Worm (Caenorhabditis elegans) whole organism, L2 larva: ENCODE data around the gene cdh-12.

Source experiments
- C34F6.9 ChIP-seq: fragments of 150-350 bp; optimal IDR thresholded peaks from 2 replicates; lab custom pipeline; 2014; ENCODE audit warnings: missing biosample characterization, missing genetic modification characterization
- F13H6.1 ChIP-seq: sonication (generic microtip); optimal IDR thresholded peaks from 2 replicates; lab custom pipeline; 2016; ENCODE audit warnings: missing genetic modification characterization, missing compliant biosample characterization
- Y55F3AM.14 ChIP-seq: fragments of 200-800 bp; sonication (Bioruptor generic); optimal IDR thresholded peaks from 2 replicates; lab custom pipeline; 2018; ENCODE audit warnings: mild to moderate bottlenecking, missing genetic modification characterization, missing compliant biosample characterization
- alr-1 ChIP-seq: fragments of 150-350 bp; optimal IDR thresholded peaks from 2 replicates; lab custom pipeline; 2014; ENCODE audit warnings: missing biosample characterization, missing genetic modification characterization
- aly-2 ChIP-seq: fragments of 150-350 bp; optimal IDR thresholded peaks from 2 replicates; lab custom pipeline; 2014; ENCODE audit warnings: missing biosample characterization, missing genetic modification characterization
- ama-1 ChIP-seq: fragments of 150-350 bp; optimal IDR thresholded peaks from 2 replicates; lab custom pipeline; 2018; ENCODE audit warnings: inconsistent platforms
- blmp-1 ChIP-seq: sonication (generic microtip); optimal IDR thresholded peaks from 2 replicates; lab custom pipeline; 2017; ENCODE audit warnings: missing genetic modification characterization, mild to moderate bottlenecking, missing compliant biosample characterization, antibody characterized with exemption, moderate library complexity; ENCODE audit not compliant: insufficient read depth
- ceh-16 ChIP-seq: fragments of 150-350 bp; optimal IDR thresholded peaks from 2 replicates; lab custom pipeline; 2014; ENCODE audit warnings: missing biosample characterization, missing genetic modification characterization
- crh-2 ChIP-seq: sonication (generic microtip); optimal IDR thresholded peaks from 2 replicates; lab custom pipeline; 2017; ENCODE audit warnings: missing biosample characterization, missing genetic modification characterization
- dmd-4 ChIP-seq: sonication (generic microtip); optimal IDR thresholded peaks from 2 replicates; lab custom pipeline; 2017; ENCODE audit warnings: missing biosample characterization, missing genetic modification characterization
- egl-27 ChIP-seq: sonication (generic microtip); optimal IDR thresholded peaks from 3 replicates; lab custom pipeline; 2017; ENCODE audit warnings: missing biosample characterization, missing genetic modification reagents, missing genetic modification characterization
- elt-1 ChIP-seq: fragments of 150-350 bp; optimal IDR thresholded peaks from 2 replicates; lab custom pipeline; 2014; ENCODE audit warnings: missing biosample characterization, missing genetic modification characterization
- elt-3 ChIP-seq: sonication (generic microtip); optimal IDR thresholded peaks from 2 replicates; lab custom pipeline; 2017; ENCODE audit warnings: missing biosample characterization, missing genetic modification characterization
- fos-1 ChIP-seq: fragments of 150-350 bp; optimal IDR thresholded peaks from 2 replicates; lab custom pipeline; 2014; ENCODE audit warnings: missing biosample characterization, missing genetic modification characterization
- gmeb-1 ChIP-seq: fragments of 150-350 bp; optimal IDR thresholded peaks from 2 replicates; lab custom pipeline; 2014; ENCODE audit warnings: missing biosample characterization, missing genetic modification characterization
- lin-11 ChIP-seq: fragments of 150-350 bp; sonication (generic microtip); optimal IDR thresholded peaks from 2 replicates; lab custom pipeline; 2014; ENCODE audit warnings: missing biosample characterization, missing genetic modification characterization, inconsistent platforms, mixed read lengths
- lin-13 ChIP-seq: fragments of 150-350 bp; optimal IDR thresholded peaks from 2 replicates; lab custom pipeline; 2014; ENCODE audit warnings: missing biosample characterization, missing genetic modification reagents, missing genetic modification characterization
- lin-39 ChIP-seq: fragments of 150-350 bp; optimal IDR thresholded peaks from 2 replicates; lab custom pipeline; 2014; ENCODE audit warnings: missing biosample characterization, missing genetic modification reagents, missing genetic modification characterization
- lsy-2 ChIP-seq, 2 experiments: fragments of 150-350 bp in 1 of 2; sonication (generic microtip) in 1 of 2; optimal IDR thresholded peaks; 2 replicates each; lab custom pipeline; 2014 to 2017; ENCODE audit warnings: missing biosample characterization in 2 of 2, missing genetic modification characterization in 2 of 2
- mbf-1 ChIP-seq: sonication (generic microtip); optimal IDR thresholded peaks from 2 replicates; lab custom pipeline; 2017; ENCODE audit warnings: missing biosample characterization, missing genetic modification characterization
- mdl-1 ChIP-seq, 2 experiments: fragments of 150-350 bp in 1 of 2; sonication (generic microtip) in 1 of 2; optimal IDR thresholded peaks; 2 replicates each; lab custom pipeline; 2017; ENCODE audit warnings: missing biosample characterization in 2 of 2, missing genetic modification characterization in 2 of 2
- nhr-10 ChIP-seq: sonication (generic microtip); optimal IDR thresholded peaks from 2 replicates; lab custom pipeline; 2017; ENCODE audit warnings: missing biosample characterization, missing genetic modification characterization
- nhr-11 ChIP-seq: fragments of 150-350 bp; optimal IDR thresholded peaks from 2 replicates; lab custom pipeline; 2014; ENCODE audit warnings: missing biosample characterization, missing genetic modification characterization
- nhr-129 ChIP-seq: fragments of 150-350 bp; optimal IDR thresholded peaks from 2 replicates; lab custom pipeline; 2014; ENCODE audit warnings: missing biosample characterization, missing genetic modification characterization
- nhr-21 ChIP-seq: fragments of 150-350 bp; optimal IDR thresholded peaks from 2 replicates; lab custom pipeline; 2014; ENCODE audit warnings: missing biosample characterization, missing genetic modification characterization
- nhr-23 ChIP-seq: fragments of 150-350 bp; optimal IDR thresholded peaks from 2 replicates; lab custom pipeline; 2014; ENCODE audit warnings: missing biosample characterization, missing genetic modification reagents, missing genetic modification characterization
- nhr-237 ChIP-seq: fragments of 150-350 bp; optimal IDR thresholded peaks from 2 replicates; lab custom pipeline; 2014; ENCODE audit warnings: missing biosample characterization, missing genetic modification characterization
- nhr-25 ChIP-seq: fragments of 150-350 bp; sonication (generic microtip); optimal IDR thresholded peaks from 3 replicates; lab custom pipeline; 2014; ENCODE audit warnings: missing biosample characterization, missing genetic modification characterization
- nhr-6 ChIP-seq: fragments of 150-350 bp; optimal IDR thresholded peaks from 2 replicates; lab custom pipeline; 2014; ENCODE audit warnings: missing biosample characterization, missing genetic modification characterization
- nhr-77 ChIP-seq: fragments of 150-350 bp; optimal IDR thresholded peaks from 2 replicates; lab custom pipeline; 2014; ENCODE audit warnings: missing biosample characterization, missing genetic modification characterization
- peb-1 ChIP-seq: fragments of 150-350 bp; optimal IDR thresholded peaks from 2 replicates; lab custom pipeline; 2014; ENCODE audit warnings: missing biosample characterization, missing genetic modification characterization
- skn-1 ChIP-seq: sonication (generic microtip); optimal IDR thresholded peaks from 2 replicates; lab custom pipeline; 2017; ENCODE audit warnings: missing biosample characterization, missing genetic modification characterization
- sma-3 ChIP-seq: sonication (generic microtip); optimal IDR thresholded peaks from 2 replicates; lab custom pipeline; 2016; ENCODE audit warnings: missing genetic modification reagents, missing genetic modification characterization, missing compliant biosample characterization
- sma-9 ChIP-seq, 2 experiments: fragments of 150-350 bp in 1 of 2; sonication (generic microtip) in 1 of 2; optimal IDR thresholded peaks; 2 replicates each; lab custom pipeline; 2014 to 2016; ENCODE audit warnings: missing genetic modification characterization in 2 of 2, mild to moderate bottlenecking in 1 of 2, missing biosample characterization in 1 of 2, missing compliant biosample characterization in 1 of 2, missing genetic modification reagents in 1 of 2, moderate library complexity in 1 of 2
- unc-39 ChIP-seq: fragments of 150-350 bp; optimal IDR thresholded peaks from 2 replicates; lab custom pipeline; 2014; ENCODE audit warnings: missing biosample characterization, missing genetic modification characterization
- unc-55 ChIP-seq: fragments of 150-350 bp; sonication (generic microtip); optimal IDR thresholded peaks from 3 replicates; lab custom pipeline; 2014; ENCODE audit warnings: missing biosample characterization, missing genetic modification reagents, missing genetic modification characterization
- ztf-11 ChIP-seq: sonication (generic microtip); optimal IDR thresholded peaks from 2 replicates; lab custom pipeline; 2017; ENCODE audit warnings: missing biosample characterization, missing genetic modification characterization
- ztf-4 ChIP-seq: fragments of 150-350 bp; optimal IDR thresholded peaks from 2 replicates; lab custom pipeline; 2014; ENCODE audit warnings: missing biosample characterization, missing genetic modification characterization

cdh-12 gene

DNA sequence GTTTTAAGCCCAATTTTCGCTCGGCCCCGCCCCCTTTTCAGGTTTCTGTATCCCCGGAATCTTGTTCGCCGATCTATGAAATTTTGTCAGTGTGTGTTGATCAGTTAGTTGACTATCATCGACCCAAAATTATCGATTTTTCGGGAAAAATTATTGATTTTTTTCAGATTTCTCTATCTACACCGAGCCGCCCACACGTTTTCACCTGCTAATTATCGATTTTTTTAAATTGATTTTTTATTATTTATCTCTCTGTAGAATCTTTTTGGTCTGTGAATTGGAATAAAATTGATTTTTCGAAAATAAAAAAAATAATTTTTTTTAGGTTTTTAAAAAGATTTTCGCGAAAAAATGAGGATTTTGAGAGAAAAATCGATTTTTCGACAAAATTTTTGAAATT, 55.2 kb downstream of the cdh-12 start:
- TF ChIP-seq nhr-10 (no peak), nhr-21 (tag; lab: Kevin White, UChicago) (no peak), F13H6.1 (tag; lab: Kevin White, UChicago) (no peak), C34F6.9 (no peak), gmeb-1 (tag; lab: Kevin White, UChicago) (no peak)

DNA sequence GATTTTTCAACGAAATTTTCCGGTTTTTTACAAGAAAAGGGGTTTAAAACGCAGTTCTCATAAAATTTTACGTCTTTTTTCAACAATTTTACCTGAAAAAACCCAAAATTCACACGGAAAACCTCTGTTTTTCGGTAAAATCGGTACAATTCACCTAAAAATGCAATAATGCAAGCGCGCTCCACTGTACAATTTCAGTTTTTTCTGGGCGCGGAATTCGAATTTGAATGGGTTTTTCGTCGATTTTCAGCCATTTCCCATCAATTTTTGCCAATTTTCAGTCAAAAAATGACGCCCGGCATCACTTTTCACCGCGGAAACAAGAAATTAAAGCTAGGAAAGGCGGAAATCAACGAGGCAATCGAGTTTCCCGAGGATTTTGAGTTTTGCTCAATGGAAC, 56.0 kb downstream of the cdh-12 start, which contains the start of gene orc-3:
orc-3 (plus strand) TSS at position 282 of the 400 bp plus-strand sequence.
- no peak for TF ChIP-seq lin-39 (tag; lab: Kevin White, UChicago)
- peak; percentile 56 for TF ChIP-seq unc-55 (GFP tag; lab: Kevin White, UChicago)
- TF ChIP-seq C34F6.9, result peak; percentile 34
- peak; percentile 84 for TF ChIP-seq gmeb-1 (tag; lab: Kevin White, UChicago)
- TF ChIP-seq ztf-4 (tag; lab: Kevin White, UChicago), result no peak
- peak; percentile 21 for TF ChIP-seq nhr-129 (tag; lab: Kevin White, UChicago)
- no peak for TF ChIP-seq nhr-10
- TF ChIP-seq nhr-23, result no peak
- no peak for TF ChIP-seq ztf-11 (tag; lab: Kevin White, UChicago)
- peak; percentile 58 for TF ChIP-seq lin-13 (GFP tag; lab: Kevin White, UChicago)
- TF ChIP-seq lsy-2 (tag; optimal IDR thresholded peaks at IDR 0.05; lab: Kevin White, UChicago), result peak in 1 of 2 experiments; percentile 55

- TF ChIP-seq mdl-1 (tag; optimal IDR thresholded peaks at IDR 0.05; lab: Kevin White, UChicago), result no peak
- no peak for TF ChIP-seq lin-11 (tag; lab: Kevin White, UChicago)
- no peak for TF ChIP-seq dmd-4 (tag; lab: Kevin White, UChicago)
- TF ChIP-seq nhr-10, result no peak
- no peak for TF ChIP-seq lin-39 (tag; lab: Kevin White, UChicago)
- TF ChIP-seq F13H6.1 (tag; lab: Kevin White, UChicago), result no peak
- TF ChIP-seq peb-1 (tag; lab: Kevin White, UChicago), result no peak
- TF ChIP-seq alr-1 (tag; lab: Kevin White, UChicago), result no peak
- no peak for TF ChIP-seq mbf-1 (tag; lab: Kevin White, UChicago)
- TF ChIP-seq Y55F3AM.14, result no peak
- TF ChIP-seq egl-27, result no peak
- no peak for TF ChIP-seq skn-1
- TF ChIP-seq elt-3 (tag; lab: Kevin White, UChicago), result no peak
- TF ChIP-seq elt-1 (tag; lab: Kevin White, UChicago), result no peak
- no peak for TF ChIP-seq unc-39 (tag; lab: Kevin White, UChicago)
- TF ChIP-seq ztf-11 (tag; lab: Kevin White, UChicago), result no peak
- no peak for TF ChIP-seq sma-3
- TF ChIP-seq nhr-77 (tag; lab: Kevin White, UChicago), result no peak
- no peak for TF ChIP-seq ceh-16 (tag; lab: Kevin White, UChicago)
- TF ChIP-seq nhr-21 (tag; lab: Kevin White, UChicago), result no peak
Measured at ce11 chrIII:1210638-1211037, 58.8 kb downstream of the cdh-12 start.

DNA sequence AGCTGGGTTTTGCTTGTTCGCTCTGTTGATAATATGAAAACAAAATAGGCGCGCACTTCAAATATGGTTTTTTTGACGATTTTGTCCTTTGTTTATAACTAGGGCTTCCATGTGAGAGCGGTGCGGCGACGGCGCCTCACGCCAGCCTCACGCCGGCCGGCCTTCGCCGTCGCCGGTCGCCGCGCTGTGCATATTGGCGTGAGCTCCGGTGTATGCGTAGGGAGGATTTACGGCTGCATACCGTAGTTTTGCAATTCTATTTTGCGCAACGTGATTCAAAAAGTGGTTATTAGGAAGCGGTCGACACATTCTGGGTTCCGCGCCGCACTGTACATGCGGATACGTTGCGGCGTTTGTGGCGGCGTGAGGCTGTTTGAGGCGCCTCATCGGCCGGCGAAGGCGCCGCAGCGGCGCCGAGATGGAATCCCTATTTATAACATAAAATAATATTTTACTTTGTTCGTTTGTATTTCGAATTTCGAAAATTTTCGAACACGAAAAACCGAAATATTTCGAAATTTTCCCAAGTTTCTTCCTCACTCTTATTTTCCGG, 62.4 kb downstream of the cdh-12 start:
- TF ChIP-seq skn-1 (no peak), nhr-6 (no peak), nhr-25 (no peak), blmp-1 (no peak), elt-1 (tag; lab: Kevin White, UChicago) (no peak), aly-2 (tag; lab: Kevin White, UChicago) (no peak), nhr-237 (tag; lab: Kevin White, UChicago) (no peak), lsy-2 (tag; optimal IDR thresholded peaks at IDR 0.05; lab: Kevin White, UChicago) (no peak), elt-3 (tag; lab: Kevin White, UChicago) (no peak), nhr-11 (no peak), mbf-1 (tag; lab: Kevin White, UChicago) (no peak), lin-13 (GFP tag; lab: Kevin White, UChicago) (no peak), ztf-11 (tag; lab: Kevin White, UChicago) (no peak), alr-1 (tag; lab: Kevin White, UChicago) (no peak)
- TF ChIP-seq, all 48 proteins: peak for 0

ce11 chrIII:1214680-1215079, 62.8 kb downstream of the cdh-12 start, which contains the start of gene Y119D3B.21:
Y119D3B.21 (plus strand) TSS chrIII:1215000.
- TF ChIP-seq sma-9 (GFP tag; optimal IDR thresholded peaks at IDR 0.05; lab: Kevin White, UChicago) (peak; percentile 13), sma-9 (tag; optimal IDR thresholded peaks at IDR 0.05; lab: Kevin White, UChicago) (no peak), lsy-2 (tag; optimal IDR thresholded peaks at IDR 0.05; lab: Kevin White, UChicago) (no peak), Y55F3AM.14 (no peak), fos-1 (tag; lab: Kevin White, UChicago) (peak; percentile 84), F13H6.1 (tag; lab: Kevin White, UChicago) (peak; percentile 29), crh-2 (tag; lab: Kevin White, UChicago) (peak; percentile 49), ama-1 (lab: Kevin White, UChicago) (peak; percentile 53)
- TF ChIP-seq, all 48 proteins: peak for 5
